Fruit fly (Drosophila melanogaster): ENCODE measurements around the gene Osi11.
A peak's percentile ranks its signal among the peaks of the same experiment; 100 is the strongest.

Osi11 gene

DNA sequence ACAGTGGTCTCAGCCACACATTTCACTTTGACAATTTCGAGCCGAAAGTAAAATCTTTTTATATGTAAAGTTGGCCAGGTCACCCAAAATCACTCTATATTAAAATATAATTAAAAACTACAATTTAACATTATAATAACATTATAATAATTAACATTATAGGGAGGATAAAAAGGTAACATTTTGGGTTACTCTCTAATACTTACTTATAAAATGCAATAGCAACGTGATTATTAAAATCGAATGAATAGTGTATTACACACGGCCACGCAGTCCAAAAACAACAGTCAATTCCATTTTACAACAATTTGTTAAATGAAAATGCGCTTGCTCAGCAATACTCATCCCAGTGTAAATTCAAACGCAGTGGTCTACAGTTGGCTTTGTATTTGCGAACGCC lies 46.4 kb downstream of the Osi11 start (continued):
- TF ChIP-seq CG43689 (GFP tag; IDR thresholded peaks at IDR 0.05) (no peak), Sox100B (GFP tag; optimal IDR thresholded peaks at IDR 0.05) (peak; percentile 16), otp (GFP tag; IDR thresholded peaks at IDR 0.05) (no peak), CG31365 (tag; optimal IDR thresholded peaks at IDR 0.05) (no peak), row (GFP tag; IDR thresholded peaks at IDR 0.05) (0 out of 3 replicates have a peak, but pooled peaks have one; percentile 6), zen (tag; optimal IDR thresholded peaks at IDR 0.05) (no peak), corto (GFP tag; optimal IDR thresholded peaks at IDR 0.05) (no peak), phol (tag; optimal IDR thresholded peaks at IDR 0.05) (peak; percentile 26), Hsf (GFP tag; optimal IDR thresholded peaks at IDR 0.05) (no peak), Sox102F (GFP tag; optimal IDR thresholded peaks at IDR 0.05) (peak; percentile 1), Trl (optimal IDR thresholded peaks at IDR 0.05) (no peak), Trl (GFP tag; optimal IDR thresholded peaks at IDR 0.05) (no peak), CG2678 (tag; optimal IDR thresholded peaks at IDR 0.05) (peak; percentile 13), shn (GFP tag; optimal IDR thresholded peaks at IDR 0.05) (no peak), Antp (GFP tag; optimal IDR thresholded peaks at IDR 0.05) (no peak), pan (optimal IDR thresholded peaks at IDR 0.05) (no peak), pan (GFP tag; optimal IDR thresholded peaks at IDR 0.05 in 1 of 2, IDR thresholded peaks at IDR 0.05 in 1 of 2) (no peak), Mad (GFP tag; optimal IDR thresholded peaks at IDR 0.05) (no peak), D19A (tag; optimal IDR thresholded peaks at IDR 0.05) (no peak), Optix (GFP tag; IDR thresholded peaks at IDR 0.05) (no peak), hkb (optimal IDR thresholded peaks at IDR 0.05) (no peak), hkb (GFP tag; IDR thresholded peaks at IDR 0.05) (no peak), sc (optimal IDR thresholded peaks at IDR 0.05) (no peak), sc (GFP tag; optimal IDR thresholded peaks at IDR 0.05) (no peak), Hey (tag; optimal IDR thresholded peaks at IDR 0.05) (no peak), disco-r (GFP tag; optimal IDR thresholded peaks at IDR 0.05) (no peak), MBD-R2 (GFP tag; IDR thresholded peaks at IDR 0.05) (no peak), D (optimal IDR thresholded peaks at IDR 0.05) (no peak), D (GFP tag; optimal IDR thresholded peaks at IDR 0.05) (peak; percentile 3), sens (GFP tag) (peak; percentile 49), jing (GFP tag; optimal IDR thresholded peaks at IDR 0.05) (no peak), CG11085 (GFP tag; IDR thresholded peaks at IDR 0.05) (no peak), CG17361 (GFP tag; IDR thresholded peaks at IDR 0.05) (0 out of 3 replicates have a peak, but pooled peaks have one; percentile 31)

dm6 chr3R:6221681-6222080 lies 46.9 kb downstream of the Osi11 start, which contains the start of gene Osi4:
TSS of gene Osi4 (minus strand) at chr3R:6221781.
- TF ChIP-seq cato (GFP tag; optimal IDR thresholded peaks at IDR 0.05; ENCODE audit: borderline replicate concordance) (no peak), Atf6 (GFP tag; IDR thresholded peaks at IDR 0.05) (no peak), dati (GFP tag; IDR thresholded peaks at IDR 0.05) (no peak), E2f1 (GFP tag; IDR thresholded peaks at IDR 0.05) (no peak)
